Worm (Caenorhabditis elegans): ENCODE data around the gene set-16.

The set-16 gene

DNA sequence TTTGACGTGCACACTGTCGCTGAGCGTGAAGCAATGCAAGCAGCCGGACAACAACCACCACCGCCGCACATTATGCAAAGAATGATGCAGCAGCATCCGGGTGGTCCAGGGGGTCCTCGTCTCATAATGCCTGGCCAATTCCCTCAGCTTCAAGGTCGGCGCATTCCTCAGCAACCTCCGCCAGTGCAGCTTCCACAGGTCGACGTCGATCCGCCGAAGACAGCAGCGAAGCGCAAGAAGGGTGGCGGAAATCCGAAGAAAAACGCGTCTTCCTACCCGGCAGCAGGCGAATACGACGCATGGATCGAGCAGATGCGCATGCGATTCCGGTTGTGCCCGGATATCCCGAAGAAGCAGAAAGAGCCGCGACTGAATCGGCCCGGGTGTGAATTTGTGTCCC lies 7.7 kb downstream of the set-16 start:
- TF ChIP-seq tbx-11 (GFP tag; IDR thresholded peaks at IDR 0.05) = no peak
- TF ChIP-seq aly-1 (tag; optimal IDR thresholded peaks at IDR 0.05) = peak; percentile 39

- TF ChIP-seq tbx-37 (GFP tag; conservative IDR thresholded peaks at IDR 0.05) (no peak), pes-1 (GFP tag; IDR thresholded peaks at IDR 0.05) (no peak), tbx-11 (GFP tag; IDR thresholded peaks at IDR 0.05) (no peak), ets-7 (tag; optimal IDR thresholded peaks at IDR 0.05) (no peak), ceh-36 (tag; optimal IDR thresholded peaks at IDR 0.05) (no peak), F13C5.2 (tag; optimal IDR thresholded peaks at IDR 0.05) (no peak), hmg-4 (GFP tag; optimal IDR thresholded peaks at IDR 0.05) (no peak), flt-1 (GFP tag; IDR thresholded peaks at IDR 0.05) (no peak), aly-1 (tag; optimal IDR thresholded peaks at IDR 0.05) (no peak), ama-1 (optimal IDR thresholded peaks at IDR 0.05) (no peak), B0310.2 (tag; optimal IDR thresholded peaks at IDR 0.05) (no peak), sea-1 (GFP tag; conservative IDR thresholded peaks at IDR 0.05) (no peak), hmbx-1 (tag; optimal IDR thresholded peaks at IDR 0.05) (no peak), hnd-1 (tag; optimal IDR thresholded peaks at IDR 0.05) (no peak), tra-4 (tag; optimal IDR thresholded peaks at IDR 0.05) (no peak), ceh-13 (GFP tag; optimal IDR thresholded peaks at IDR 0.05) (no peak)
Measured at ce11 chrIII:13652010-13652409, 8.3 kb downstream of the set-16 start.

ce11 chrIII:13652708-13653107 lies 9.0 kb downstream of the set-16 start:
- TF ChIP-seq tbx-37 (GFP tag; conservative IDR thresholded peaks at IDR 0.05) (no peak), ceh-13 (GFP tag; optimal IDR thresholded peaks at IDR 0.05) (no peak), hnd-1 (tag; optimal IDR thresholded peaks at IDR 0.05) (no peak), sea-1 (GFP tag; conservative IDR thresholded peaks at IDR 0.05) (no peak), aly-1 (tag; optimal IDR thresholded peaks at IDR 0.05) (no peak), tbx-11 (GFP tag; IDR thresholded peaks at IDR 0.05) (no peak), flt-1 (GFP tag; IDR thresholded peaks at IDR 0.05) (no peak), scrt-1 (GFP tag; IDR thresholded peaks at IDR 0.05) (no peak), ama-1 (optimal IDR thresholded peaks at IDR 0.05) (no peak), F13C5.2 (tag; optimal IDR thresholded peaks at IDR 0.05) (no peak), ets-7 (tag; optimal IDR thresholded peaks at IDR 0.05) (no peak)

DNA sequence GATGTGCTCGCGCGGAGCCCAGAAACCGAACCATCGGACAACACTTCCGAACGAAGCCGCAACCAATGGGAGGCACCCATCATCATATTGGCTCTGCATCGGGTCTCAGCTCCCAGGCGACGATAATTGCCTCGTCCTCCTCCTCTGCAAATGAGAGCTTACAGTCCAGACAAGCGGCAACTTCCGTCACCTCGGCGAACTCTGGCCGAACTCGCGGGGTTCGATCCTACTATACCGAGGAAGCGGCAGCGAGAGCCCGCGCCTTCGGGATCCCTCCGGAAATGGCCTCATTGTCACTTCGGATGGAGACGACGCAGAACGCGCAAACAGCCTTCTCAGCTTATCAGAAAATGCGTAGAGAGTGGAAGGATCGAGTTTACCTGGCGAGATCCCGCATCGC lies 11.2 kb downstream of the set-16 start:
- TF ChIP-seq hmg-4 (GFP tag; optimal IDR thresholded peaks at IDR 0.05) = peak; percentile 14
- no peak for TF ChIP-seq ets-7 (tag; optimal IDR thresholded peaks at IDR 0.05)
- TF ChIP-seq ceh-13 (GFP tag; optimal IDR thresholded peaks at IDR 0.05) = no peak
- TF ChIP-seq ama-1 (optimal IDR thresholded peaks at IDR 0.05) = no peak

DNA sequence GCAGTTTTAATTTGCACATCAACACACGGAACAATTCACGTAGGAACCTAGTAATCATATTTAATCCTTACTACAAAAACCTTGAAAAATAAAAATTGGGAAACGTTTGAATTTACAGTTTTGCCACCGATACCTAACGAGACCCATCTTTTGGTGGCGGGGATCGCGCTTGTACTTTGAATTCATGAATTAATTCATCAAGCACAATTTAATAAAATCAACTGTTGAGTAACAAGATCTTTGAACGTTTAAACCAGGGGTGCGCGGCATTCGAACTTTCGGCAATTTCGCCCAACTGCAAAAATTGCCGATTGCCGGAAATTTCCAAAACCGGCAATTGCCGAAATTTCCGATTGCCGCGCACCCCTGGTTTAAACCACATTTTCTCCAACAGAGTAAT lies 13.0 kb downstream of the set-16 start:
- no peak for TF ChIP-seq ceh-13 (GFP tag; optimal IDR thresholded peaks at IDR 0.05)

- TF ChIP-seq aly-1 (tag; optimal IDR thresholded peaks at IDR 0.05) (no peak), ets-7 (tag; optimal IDR thresholded peaks at IDR 0.05) (no peak), B0310.2 (tag; optimal IDR thresholded peaks at IDR 0.05) (no peak), tra-4 (tag; optimal IDR thresholded peaks at IDR 0.05) (no peak), F13C5.2 (tag; optimal IDR thresholded peaks at IDR 0.05) (no peak), hmbx-1 (tag; optimal IDR thresholded peaks at IDR 0.05) (no peak), pes-1 (GFP tag; IDR thresholded peaks at IDR 0.05) (no peak), sea-1 (GFP tag; conservative IDR thresholded peaks at IDR 0.05) (no peak), tbx-11 (GFP tag; IDR thresholded peaks at IDR 0.05) (no peak), ama-1 (optimal IDR thresholded peaks at IDR 0.05) (no peak), ceh-36 (tag; optimal IDR thresholded peaks at IDR 0.05) (no peak), hmg-4 (GFP tag; optimal IDR thresholded peaks at IDR 0.05) (no peak), hnd-1 (tag; optimal IDR thresholded peaks at IDR 0.05) (no peak), scrt-1 (GFP tag; IDR thresholded peaks at IDR 0.05) (no peak), flt-1 (GFP tag; IDR thresholded peaks at IDR 0.05) (no peak), tbx-37 (GFP tag; conservative IDR thresholded peaks at IDR 0.05) (no peak), ceh-13 (GFP tag; optimal IDR thresholded peaks at IDR 0.05) (no peak)
Measured at ce11 chrIII:13657975-13658374, 14.3 kb downstream of the set-16 start.

- TF ChIP-seq tbx-11 (GFP tag; IDR thresholded peaks at IDR 0.05) = no peak
Measured at ce11 chrIII:13659028-13659427, 15.3 kb downstream of the set-16 start.

- TF ChIP-seq scrt-1 (GFP tag; IDR thresholded peaks at IDR 0.05) (no peak), tra-4 (tag; optimal IDR thresholded peaks at IDR 0.05) (no peak), F13C5.2 (tag; optimal IDR thresholded peaks at IDR 0.05) (no peak), flt-1 (GFP tag; IDR thresholded peaks at IDR 0.05) (no peak), tbx-11 (GFP tag; IDR thresholded peaks at IDR 0.05) (no peak), ama-1 (optimal IDR thresholded peaks at IDR 0.05) (no peak), hnd-1 (tag; optimal IDR thresholded peaks at IDR 0.05) (no peak), B0310.2 (tag; optimal IDR thresholded peaks at IDR 0.05) (no peak), aly-1 (tag; optimal IDR thresholded peaks at IDR 0.05) (no peak), ets-7 (tag; optimal IDR thresholded peaks at IDR 0.05) (no peak), hmbx-1 (tag; optimal IDR thresholded peaks at IDR 0.05) (no peak), hmg-4 (GFP tag; optimal IDR thresholded peaks at IDR 0.05) (no peak), sea-1 (GFP tag; conservative IDR thresholded peaks at IDR 0.05) (no peak), pes-1 (GFP tag; IDR thresholded peaks at IDR 0.05) (no peak), ceh-36 (tag; optimal IDR thresholded peaks at IDR 0.05) (no peak), tbx-37 (GFP tag; conservative IDR thresholded peaks at IDR 0.05) (no peak), ceh-13 (GFP tag; optimal IDR thresholded peaks at IDR 0.05) (no peak)
Measured at ce11 chrIII:13660123-13660522, 16.4 kb downstream of the set-16 start.

DNA sequence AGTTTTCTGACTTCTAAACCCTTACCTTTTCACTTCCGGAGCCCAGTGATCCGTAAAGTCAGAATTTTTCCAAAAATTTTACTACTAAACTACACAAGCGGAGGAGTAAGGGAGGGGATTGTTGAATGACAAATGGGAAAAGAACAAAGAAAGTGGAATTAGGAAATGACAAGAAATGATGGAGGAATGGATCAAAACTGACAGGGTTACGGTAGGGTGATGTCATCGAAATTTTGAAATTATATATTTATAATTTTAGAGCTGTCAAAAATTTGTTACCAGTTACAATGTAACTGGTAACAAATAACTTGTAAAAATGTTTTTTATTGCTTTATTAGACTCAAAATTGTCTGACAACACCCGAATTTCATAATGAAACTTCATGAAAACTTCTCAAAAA lies 22.7 kb downstream of the set-16 start:
- TF ChIP-seq hmg-4 (GFP tag; optimal IDR thresholded peaks at IDR 0.05) (no peak), sea-1 (GFP tag; conservative IDR thresholded peaks at IDR 0.05) (no peak), flt-1 (GFP tag; IDR thresholded peaks at IDR 0.05) (no peak), scrt-1 (GFP tag; IDR thresholded peaks at IDR 0.05) (no peak), ama-1 (optimal IDR thresholded peaks at IDR 0.05) (no peak), F13C5.2 (tag; optimal IDR thresholded peaks at IDR 0.05) (no peak), pes-1 (GFP tag; IDR thresholded peaks at IDR 0.05) (no peak)

All from whole organism, early embryonic.